Fruit fly (Drosophila melanogaster) whole organism, adult: ENCODE data around the gene CG4842.

Experiments
- CG11617 ChIP-seq: fragments of 200-800 bp; sonication (Bioruptor generic); optimal IDR thresholded peaks from 2 replicates; lab custom pipeline; 2017; ENCODE audit warnings: mild to moderate bottlenecking, missing biosample characterization, missing genetic modification reagents, missing genetic modification characterization
- CG12768 ChIP-seq: fragments of 200-800 bp; sonication (Bioruptor generic); optimal IDR thresholded peaks from 2 replicates; lab custom pipeline; 2017; ENCODE audit warnings: missing biosample characterization, missing genetic modification characterization, mild to moderate bottlenecking, moderate library complexity, missing genetic modification reagents
- CG14711 ChIP-seq: fragments of 200-800 bp; sonication (Bioruptor generic); optimal IDR thresholded peaks from 2 replicates; lab custom pipeline; 2018; ENCODE audit warnings: missing biosample characterization, mild to moderate bottlenecking, missing genetic modification characterization, moderate library complexity
- CG1620 ChIP-seq: fragments of 200-800 bp; sonication (Bioruptor generic); optimal IDR thresholded peaks from 2 replicates; lab custom pipeline; 2016; ENCODE audit warnings: missing biosample characterization, missing genetic modification characterization
- CG33017 ChIP-seq: fragments of 200-800 bp; sonication (Bioruptor generic); optimal IDR thresholded peaks from 2 replicates; lab custom pipeline; 2018; ENCODE audit warnings: missing biosample characterization, mild to moderate bottlenecking, missing genetic modification characterization, moderate library complexity
- CG5204 ChIP-seq: fragments of 200-800 bp; sonication (Bioruptor generic); optimal IDR thresholded peaks from 2 replicates; lab custom pipeline; 2016; ENCODE audit warnings: missing biosample characterization, missing genetic modification characterization
- CG7045 ChIP-seq: fragments of 200-800 bp; sonication (Bioruptor generic); optimal IDR thresholded peaks from 2 replicates; lab custom pipeline; 2017; ENCODE audit warnings: missing biosample characterization, mild to moderate bottlenecking, missing genetic modification characterization
- CG7101 ChIP-seq: fragments of 200-800 bp; sonication (Bioruptor generic); optimal IDR thresholded peaks from 2 replicates; lab custom pipeline; 2018; ENCODE audit warnings: missing biosample characterization, mild to moderate bottlenecking, missing genetic modification characterization, moderate library complexity
- Clk ChIP-seq: fragments of 200-800 bp; sonication (Bioruptor generic); optimal IDR thresholded peaks from 2 replicates; lab custom pipeline; 2017; ENCODE audit warnings: missing biosample characterization, missing genetic modification characterization
- Crg-1 ChIP-seq: fragments of 200-800 bp; sonication (Bioruptor generic); optimal IDR thresholded peaks from 2 replicates; lab custom pipeline; 2016; ENCODE audit warnings: missing biosample characterization, missing genetic modification characterization
- Hr96 ChIP-seq: fragments of 200-800 bp; sonication (Bioruptor generic); optimal IDR thresholded peaks from 2 replicates; lab custom pipeline; 2016; ENCODE audit warnings: missing biosample characterization, missing genetic modification characterization
- Mnt ChIP-seq: fragments of 200-800 bp; sonication (Bioruptor generic); optimal IDR thresholded peaks from 2 replicates; lab custom pipeline; 2016; ENCODE audit warnings: missing biosample characterization, mild to moderate bottlenecking, missing genetic modification characterization
- bab1 ChIP-seq: fragments of 200-800 bp; sonication (Bioruptor generic); optimal IDR thresholded peaks from 3 replicates; lab custom pipeline; 2019; ENCODE audit warnings: missing biosample characterization, mild to moderate bottlenecking, missing genetic modification characterization, moderate library complexity
- cic ChIP-seq: fragments of 200-800 bp; sonication (Bioruptor generic); optimal IDR thresholded peaks from 2 replicates; lab custom pipeline; 2017; ENCODE audit warnings: missing biosample characterization, mild to moderate bottlenecking, missing genetic modification characterization, moderate library complexity
- cnc ChIP-seq, 2 experiments: fragments of >200 bp; optimal IDR thresholded peaks; 2 replicates each; lab custom pipeline; 2017
- kay ChIP-seq: fragments of 200-800 bp; sonication (Bioruptor generic); peaks from one replicate; lab custom pipeline; 2016; ENCODE audit warnings: missing biosample characterization, missing genetic modification characterization, borderline replicate concordance
- ovo ChIP-seq: fragments of 200-800 bp; sonication (Bioruptor generic); optimal IDR thresholded peaks from 2 replicates; lab custom pipeline; 2016; ENCODE audit warnings: missing biosample characterization, missing genetic modification characterization
- pad ChIP-seq: fragments of 200-800 bp; sonication (Bioruptor generic); optimal IDR thresholded peaks from 3 replicates; lab custom pipeline; 2017; ENCODE audit warnings: missing biosample characterization, missing genetic modification characterization, mild to moderate bottlenecking, moderate library complexity, missing genetic modification reagents
- tj ChIP-seq: fragments of 200-800 bp; sonication (Bioruptor generic); optimal IDR thresholded peaks from 3 replicates; lab custom pipeline; 2017; ENCODE audit warnings: missing biosample characterization, mild to moderate bottlenecking, missing genetic modification characterization, moderate library complexity
- toe ChIP-seq: fragments of 200-800 bp; sonication (Bioruptor generic); optimal IDR thresholded peaks from 2 replicates; lab custom pipeline; 2016; ENCODE audit warnings: missing biosample characterization, missing genetic modification characterization

The CG4842 gene

DNA sequence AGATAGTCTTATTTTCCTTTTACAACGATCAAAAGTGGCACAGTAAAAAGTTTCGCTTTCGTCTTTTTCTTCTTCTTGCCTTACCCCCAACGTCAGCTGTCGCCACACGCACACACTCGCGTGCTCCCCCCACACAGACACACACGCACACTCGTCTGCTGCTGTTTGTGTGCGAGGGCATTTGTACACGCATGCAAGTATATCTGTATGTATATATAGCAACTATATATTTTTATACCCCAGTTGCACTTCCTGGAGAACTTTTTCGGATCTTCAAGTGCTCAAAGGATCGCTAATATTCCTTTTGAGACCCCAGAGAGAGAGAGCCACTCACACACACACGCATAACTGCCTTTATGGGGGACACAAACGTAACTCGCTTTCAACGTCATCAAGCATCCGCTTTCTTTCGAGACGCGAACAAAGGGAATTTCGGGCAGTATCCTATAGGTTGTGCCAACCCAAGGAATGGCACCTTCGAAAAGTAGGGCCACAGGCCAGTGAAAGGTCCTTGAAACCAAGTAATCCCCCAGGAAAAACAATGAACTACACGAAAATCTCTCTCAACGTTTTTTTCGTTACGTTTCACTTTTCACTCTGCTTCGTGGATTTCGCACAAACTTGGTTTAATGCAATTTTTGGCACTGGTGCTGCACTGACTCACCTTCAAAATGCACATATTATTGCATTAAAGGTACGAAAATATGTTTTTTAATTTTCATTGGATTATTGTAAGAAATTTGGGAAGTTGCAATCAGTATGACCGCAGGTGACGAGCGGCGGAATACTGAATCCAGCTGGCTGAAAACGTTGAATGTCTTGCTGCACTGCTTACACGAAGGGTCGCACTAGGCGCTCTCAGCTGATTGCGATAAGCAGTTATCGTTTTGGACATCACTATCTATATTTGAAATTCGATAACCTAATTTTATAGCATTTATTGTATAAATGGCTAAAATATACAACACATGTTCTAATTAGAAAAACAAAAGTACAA is 9.9 kb downstream of the CG4842 start, which contains the start of gene roq:
TSS of gene roq (minus strand) at position 799 of the 997 bp plus-strand sequence.
- TF ChIP-seq cic (GFP tag; lab: Kevin White, UChicago) (peak; percentile 23), pad (GFP tag; lab: Kevin White, UChicago) (no peak), kay (peak; percentile 82), CG1620 (GFP tag; lab: Kevin White, UChicago) (peak; percentile 33), ovo (GFP tag; lab: Kevin White, UChicago) (no peak), tj (GFP tag; lab: Kevin White, UChicago) (peak; percentile 11), cnc (optimal IDR thresholded peaks at IDR 0.05; lab: Kevin White, UChicago) (no peak), CG33017 (tag; lab: Kevin White, UChicago) (no peak), CG7101 (tag; lab: Kevin White, UChicago) (peak; percentile 24), CG12768 (GFP tag; lab: Kevin White, UChicago) (no peak), bab1 (peak; percentile 63), Crg-1 (GFP tag; lab: Kevin White, UChicago) (no peak), CG11617 (GFP tag; lab: Kevin White, UChicago) (no peak), Mnt (peak; percentile 54), Clk (no peak), CG5204 (GFP tag; lab: Kevin White, UChicago) (no peak), Hr96 (GFP tag; lab: Kevin White, UChicago) (no peak), toe (GFP tag; lab: Kevin White, UChicago) (no peak), CG14711 (tag; lab: Kevin White, UChicago) (no peak), CG7045 (GFP tag; lab: Kevin White, UChicago) (no peak)

DNA sequence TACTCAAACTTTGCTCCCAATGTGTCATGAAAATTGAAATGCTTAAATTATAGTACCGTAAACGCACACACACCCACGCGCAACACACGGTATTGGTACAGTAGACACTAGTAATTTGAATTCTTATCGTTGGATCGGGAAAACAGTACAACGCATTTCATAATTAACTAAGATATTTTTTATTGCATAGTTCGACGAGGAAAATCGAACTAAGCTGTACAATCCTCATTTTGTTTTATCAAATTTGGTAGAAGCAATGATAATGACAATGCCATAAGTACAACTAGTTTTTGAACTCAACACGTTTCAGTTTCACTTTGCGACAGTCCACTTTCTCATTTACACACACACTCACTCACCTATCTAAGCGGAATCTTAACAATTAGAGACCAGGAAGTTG is 12.6 kb downstream of the CG4842 start:
- TF ChIP-seq kay (peak; percentile 62), toe (GFP tag; lab: Kevin White, UChicago) (peak; percentile 73), CG7045 (GFP tag; lab: Kevin White, UChicago) (peak; percentile 38), cic (GFP tag; lab: Kevin White, UChicago) (no peak), Crg-1 (GFP tag; lab: Kevin White, UChicago) (peak; percentile 60), CG12768 (GFP tag; lab: Kevin White, UChicago) (peak; percentile 81), tj (GFP tag; lab: Kevin White, UChicago) (no peak), cnc (optimal IDR thresholded peaks at IDR 0.05; lab: Kevin White, UChicago) (no peak), CG5204 (GFP tag; lab: Kevin White, UChicago) (no peak), CG1620 (GFP tag; lab: Kevin White, UChicago) (peak; percentile 26), CG33017 (tag; lab: Kevin White, UChicago) (peak; percentile 78), bab1 (peak; percentile 75), CG7101 (tag; lab: Kevin White, UChicago) (peak; percentile 81), CG14711 (tag; lab: Kevin White, UChicago) (peak; percentile 67), pad (GFP tag; lab: Kevin White, UChicago) (peak; percentile 41), Mnt (peak; percentile 30), ovo (GFP tag; lab: Kevin White, UChicago) (no peak), CG11617 (GFP tag; lab: Kevin White, UChicago) (peak; percentile 58), Hr96 (GFP tag; lab: Kevin White, UChicago) (peak; percentile 66)

DNA sequence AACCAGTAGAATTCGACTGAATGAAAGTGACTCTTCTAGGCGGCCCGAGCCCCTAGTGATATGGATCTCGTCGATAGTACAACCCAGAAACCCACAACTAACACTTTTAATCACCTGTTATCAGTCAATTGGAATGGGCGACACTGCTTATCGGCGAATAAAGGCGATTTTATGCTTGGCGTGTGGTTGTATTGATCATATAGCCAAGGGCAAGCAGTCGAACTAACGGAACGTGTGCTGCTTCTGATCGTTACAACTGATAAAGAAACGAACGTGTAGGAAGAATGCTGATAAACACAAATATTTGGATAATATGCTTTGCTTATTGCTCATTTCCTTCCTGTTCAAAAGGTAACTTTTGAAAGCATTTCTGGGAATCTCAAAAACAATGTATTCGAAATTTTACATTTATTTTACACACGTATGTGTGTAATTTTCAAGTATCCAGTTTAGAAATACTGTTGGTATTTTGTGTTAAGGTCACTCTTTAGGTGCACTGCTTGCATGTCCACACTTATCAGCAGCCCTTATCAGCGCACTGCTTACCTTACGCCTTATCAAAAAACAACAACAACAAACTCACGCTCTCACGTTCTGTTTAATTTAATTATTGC is 13.1 kb downstream of the CG4842 start, which contains the start of gene Agpat4:
TSS of gene Agpat4 (minus strand) at position 387 of the 614 bp plus-strand sequence.
- peak; percentile 77 for TF ChIP-seq ovo (GFP tag; lab: Kevin White, UChicago)
- no peak for TF ChIP-seq CG33017 (tag; lab: Kevin White, UChicago)
- no peak for TF ChIP-seq CG7045 (GFP tag; lab: Kevin White, UChicago)
- TF ChIP-seq Mnt, result peak; percentile 3
- TF ChIP-seq cic (GFP tag; lab: Kevin White, UChicago), result peak; percentile 91
- TF ChIP-seq kay, result no peak
- TF ChIP-seq CG11617 (GFP tag; lab: Kevin White, UChicago), result no peak

DNA sequence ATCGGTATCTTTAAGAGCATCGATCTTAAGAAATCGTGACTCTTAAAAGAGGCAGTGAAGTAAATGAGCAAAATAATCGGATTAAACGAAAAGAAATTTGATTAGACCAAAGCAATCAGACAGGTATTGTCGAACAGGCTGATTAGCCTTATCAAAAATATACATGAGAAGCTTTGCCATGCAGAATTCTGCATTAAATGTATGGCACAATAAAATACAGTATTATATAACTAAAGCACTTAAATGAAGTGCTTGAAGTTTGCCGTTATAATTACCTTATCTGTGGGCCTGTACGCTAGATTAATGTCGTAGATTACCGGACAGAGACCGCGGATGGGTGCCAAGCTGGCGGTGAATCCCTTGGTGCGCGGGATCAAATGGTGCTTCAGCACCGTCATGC is 14.9 kb downstream of the CG4842 start:
- no peak for TF ChIP-seq cnc (optimal IDR thresholded peaks at IDR 0.05; lab: Kevin White, UChicago)
- no peak for TF ChIP-seq bab1
- TF ChIP-seq ovo (GFP tag; lab: Kevin White, UChicago), result peak; percentile 44
- no peak for TF ChIP-seq CG7045 (GFP tag; lab: Kevin White, UChicago)
- TF ChIP-seq tj (GFP tag; lab: Kevin White, UChicago), result no peak
- TF ChIP-seq toe (GFP tag; lab: Kevin White, UChicago), result no peak
- TF ChIP-seq CG14711 (tag; lab: Kevin White, UChicago), result no peak
- no peak for TF ChIP-seq CG33017 (tag; lab: Kevin White, UChicago)
- TF ChIP-seq Mnt, result no peak
- TF ChIP-seq CG1620 (GFP tag; lab: Kevin White, UChicago), result no peak
- TF ChIP-seq kay, result peak; percentile 50
- no peak for TF ChIP-seq pad (GFP tag; lab: Kevin White, UChicago)
- TF ChIP-seq Hr96 (GFP tag; lab: Kevin White, UChicago), result no peak
- TF ChIP-seq CG5204 (GFP tag; lab: Kevin White, UChicago), result no peak
- TF ChIP-seq Crg-1 (GFP tag; lab: Kevin White, UChicago), result no peak
- TF ChIP-seq CG12768 (GFP tag; lab: Kevin White, UChicago), result no peak
- TF ChIP-seq CG11617 (GFP tag; lab: Kevin White, UChicago), result no peak
- TF ChIP-seq Clk, result no peak
